Fruit fly (Drosophila melanogaster): ENCODE results near the gene CG3662.

The CG3662 gene

dm6 chr2L:870285-870684, 49.2 kb downstream of the CG3662 start, which contains the start of gene PNUTS:
Gene PNUTS (plus strand): TSS chr2L:870465.
- TF ChIP-seq psq (optimal IDR thresholded peaks at IDR 0.05) (no peak), ttk (optimal IDR thresholded peaks at IDR 0.05) (no peak), h (optimal IDR thresholded peaks at IDR 0.05) (no peak), Sin3A (optimal IDR thresholded peaks at IDR 0.05) (no peak), insv (optimal IDR thresholded peaks at IDR 0.05) (no peak), Myc (optimal IDR thresholded peaks at IDR 0.05) (no peak)

DNA sequence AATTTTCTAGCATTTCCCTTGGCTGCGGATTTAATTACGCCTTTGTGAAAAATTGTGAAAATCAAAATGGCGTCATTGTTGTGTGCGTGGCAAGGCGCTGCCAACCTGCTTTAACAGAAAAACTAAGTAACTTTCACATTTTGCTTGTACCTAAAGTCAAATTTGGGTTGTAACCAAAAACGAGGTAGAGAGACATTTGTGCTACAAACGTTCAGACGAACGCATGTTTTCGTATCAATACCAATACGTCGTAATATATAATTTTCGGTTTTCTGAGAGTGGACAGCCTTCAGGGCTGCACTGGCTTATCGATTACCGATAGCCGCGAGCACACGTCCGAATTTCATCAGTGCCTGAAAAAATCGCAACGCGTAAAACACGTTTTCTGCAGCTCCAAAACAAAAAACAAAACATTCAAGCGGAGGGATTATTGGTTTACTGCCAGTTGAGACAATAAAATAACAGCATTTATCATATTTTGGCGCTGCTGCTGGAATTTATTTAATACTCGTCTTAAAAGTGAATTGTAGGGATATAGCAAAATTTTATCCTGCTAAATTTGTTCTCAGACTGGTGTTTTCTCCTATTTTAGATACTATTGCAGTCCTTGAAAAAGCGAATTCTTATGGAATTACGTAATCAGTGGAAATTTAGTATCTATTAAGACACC, 49.8 kb downstream of the CG3662 start:
- TF ChIP-seq Myc (optimal IDR thresholded peaks at IDR 0.05) (no peak), Sin3A (optimal IDR thresholded peaks at IDR 0.05) (no peak)

DNA sequence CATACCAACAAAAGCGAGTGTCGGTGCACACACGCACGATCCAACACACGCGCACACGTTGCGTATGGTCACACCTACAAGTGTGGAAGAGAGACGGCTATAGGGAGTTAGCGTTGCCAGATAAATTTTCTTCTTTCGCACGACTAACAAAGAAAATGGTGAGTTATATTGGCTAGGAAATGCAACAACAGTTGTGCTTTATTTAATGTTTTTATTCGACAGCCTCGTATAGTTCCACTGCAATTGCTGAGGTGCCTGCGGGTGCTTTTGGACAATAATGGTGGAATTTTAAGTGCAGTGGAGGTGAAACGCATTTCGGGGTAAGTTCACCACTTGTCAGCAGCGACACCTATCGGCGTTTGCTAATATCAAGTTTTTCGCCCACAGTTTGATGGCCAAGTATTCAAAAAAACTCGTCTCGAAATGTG, 50.3 kb downstream of the CG3662 start:
- no peak for TF ChIP-seq Myc (optimal IDR thresholded peaks at IDR 0.05)
- TF ChIP-seq h (optimal IDR thresholded peaks at IDR 0.05): no peak
- no peak for TF ChIP-seq ttk (optimal IDR thresholded peaks at IDR 0.05)
- no peak for TF ChIP-seq insv (optimal IDR thresholded peaks at IDR 0.05)
- no peak for TF ChIP-seq psq (optimal IDR thresholded peaks at IDR 0.05)
- no peak for TF ChIP-seq Sin3A (optimal IDR thresholded peaks at IDR 0.05)

Data from Kc167 (cell line).